Worm (Caenorhabditis elegans): ENCODE measurements around the gene clec-64.

DNA sequence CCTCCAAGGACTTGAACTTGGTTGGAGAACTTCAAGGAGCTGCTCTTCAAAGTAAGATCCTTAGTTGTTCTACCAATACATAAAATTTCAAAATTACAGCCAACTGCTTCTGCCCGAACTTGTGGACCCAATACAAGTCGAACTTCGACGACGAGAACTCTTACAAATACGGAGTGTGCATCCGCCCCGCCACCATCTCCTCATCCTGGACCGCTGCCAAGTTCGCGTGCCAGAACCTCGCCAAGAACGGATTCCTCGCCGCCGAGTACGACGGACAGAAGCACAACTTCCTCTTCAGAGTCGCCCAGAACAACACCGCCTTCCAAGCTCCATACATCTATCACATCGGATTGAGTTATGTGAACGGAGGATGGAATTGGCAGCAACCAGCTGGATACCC lies 1.4 kb upstream of the clec-64 start:
- TF ChIP-seq ztf-11 (tag; optimal IDR thresholded peaks at IDR 0.05) = no peak
- TF ChIP-seq blmp-1 (tag; optimal IDR thresholded peaks at IDR 0.05) = no peak
- TF ChIP-seq pqm-1 (tag; optimal IDR thresholded peaks at IDR 0.05) = no peak
- no peak for TF ChIP-seq tbx-2 (tag; optimal IDR thresholded peaks at IDR 0.05)
- TF ChIP-seq egl-13 (tag; optimal IDR thresholded peaks at IDR 0.05) = no peak
- no peak for TF ChIP-seq zag-1 (tag; optimal IDR thresholded peaks at IDR 0.05)

Data from whole organism, L1 larva.